Worm (Caenorhabditis elegans): Measurements from ENCODE around the gene pmk-2.

pmk-2 gene

DNA sequence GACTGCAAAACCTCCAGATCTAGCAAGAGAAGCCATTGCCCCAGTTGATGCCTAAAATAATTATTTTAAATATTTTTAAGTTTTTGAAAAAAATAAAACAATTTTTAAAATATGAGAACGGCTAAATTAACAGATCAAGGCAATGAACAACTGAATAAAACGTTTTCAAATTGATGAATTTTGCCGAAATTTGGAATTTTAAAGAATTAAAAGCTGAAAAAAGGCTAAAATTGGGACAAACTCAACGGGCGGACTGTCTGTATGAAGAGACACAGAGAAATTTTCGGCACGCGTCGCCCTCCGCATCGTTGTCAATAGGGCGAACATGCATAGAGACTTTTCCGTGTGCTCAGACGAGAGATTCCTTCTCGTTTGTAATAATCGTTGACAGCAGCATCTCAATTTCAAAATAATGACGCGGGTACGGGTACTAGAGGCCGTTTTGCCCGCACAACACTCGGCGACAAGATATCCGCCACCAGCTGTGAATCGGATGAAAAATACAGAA, 7.2 kb upstream of the pmk-2 start, which contains the start of the genes isp-1 and islo-1 (continued):
- TF ChIP-seq F16B12.6 (tag; optimal IDR thresholded peaks at IDR 0.05) = peak; percentile 24
- TF ChIP-seq nhr-19 (GFP tag; conservative IDR thresholded peaks at IDR 0.05) = no peak
- TF ChIP-seq ama-1 (optimal IDR thresholded peaks at IDR 0.05) = no peak
- TF ChIP-seq lsy-2 (tag; optimal IDR thresholded peaks at IDR 0.05) = peak; percentile 12 to 82
- TF ChIP-seq lin-13 (GFP tag; optimal IDR thresholded peaks at IDR 0.05) = peak; percentile 26
- TF ChIP-seq nhr-84 (tag; optimal IDR thresholded peaks at IDR 0.05) = no peak
- TF ChIP-seq fkh-10 (GFP tag; optimal IDR thresholded peaks at IDR 0.05) = no peak
- TF ChIP-seq egl-13 (tag; optimal IDR thresholded peaks at IDR 0.05) = no peak
- TF ChIP-seq pqm-1 (tag; optimal IDR thresholded peaks at IDR 0.05) = no peak
- TF ChIP-seq nhr-71 (tag; optimal IDR thresholded peaks at IDR 0.05) = peak; percentile 60
- no peak for TF ChIP-seq tlp-1 (tag; optimal IDR thresholded peaks at IDR 0.05)
- peak in 1 of 2 experiments; percentile 73 for TF ChIP-seq mdl-1 (tag; optimal IDR thresholded peaks at IDR 0.05)
- no peak for TF ChIP-seq vab-15 (tag; optimal IDR thresholded peaks at IDR 0.05)
- TF ChIP-seq dpl-1 (GFP tag; optimal IDR thresholded peaks at IDR 0.05) = peak; percentile 25 to 58 (median 46)
- no peak for TF ChIP-seq lin-39 (tag; optimal IDR thresholded peaks at IDR 0.05)
- no peak for TF ChIP-seq alr-1 (tag; optimal IDR thresholded peaks at IDR 0.05; ENCODE audit: borderline replicate concordance)
- no peak for TF ChIP-seq unc-86 (tag; optimal IDR thresholded peaks at IDR 0.05)
- TF ChIP-seq sup-37 (GFP tag; optimal IDR thresholded peaks at IDR 0.05) = no peak
- TF ChIP-seq blmp-1 (tag; optimal IDR thresholded peaks at IDR 0.05) = peak; percentile 36
- TF ChIP-seq efl-3 (GFP tag; optimal IDR thresholded peaks at IDR 0.05) = no peak
- TF ChIP-seq ets-5 (GFP tag; IDR thresholded peaks at IDR 0.05) = no peak
- peak; percentile 60 for TF ChIP-seq snu-23 (GFP tag; optimal IDR thresholded peaks at IDR 0.05)
- TF ChIP-seq ceh-90 (tag; optimal IDR thresholded peaks at IDR 0.05) = no peak
- no peak for TF ChIP-seq unc-98 (GFP tag; IDR thresholded peaks at IDR 0.05)
- no peak for TF ChIP-seq unc-62 (GFP tag; optimal IDR thresholded peaks at IDR 0.05)
- peak; percentile 33 for TF ChIP-seq unc-130 (tag; optimal IDR thresholded peaks at IDR 0.05)
- TF ChIP-seq elt-2 (tag; optimal IDR thresholded peaks at IDR 0.05) = no peak
- peak; percentile 50 for TF ChIP-seq nhr-85 (tag)
- TF ChIP-seq nhr-47 (tag; optimal IDR thresholded peaks at IDR 0.05) = peak; percentile 43
- TF ChIP-seq hpl-2 (GFP tag; optimal IDR thresholded peaks at IDR 0.05) = no peak
- TF ChIP-seq ztf-4 (tag; optimal IDR thresholded peaks at IDR 0.05) = no peak
- TF ChIP-seq C04F5.9 (tag; optimal IDR thresholded peaks at IDR 0.05) = no peak
- peak; percentile 63 for TF ChIP-seq nhr-77 (tag; optimal IDR thresholded peaks at IDR 0.05)
- no peak for TF ChIP-seq fkh-4 (tag; optimal IDR thresholded peaks at IDR 0.05; ENCODE audit: borderline replicate concordance)
- TF ChIP-seq ceh-88 (GFP tag; IDR thresholded peaks at IDR 0.05) = no peak
- TF ChIP-seq efl-1 (optimal IDR thresholded peaks at IDR 0.05) = peak; percentile 48 to 71
- TF ChIP-seq efl-1 (GFP tag; optimal IDR thresholded peaks at IDR 0.05 in 1 of 2) = peak in 1 of 2 experiments; percentile 61
- no peak for TF ChIP-seq pag-3 (tag; optimal IDR thresholded peaks at IDR 0.05; ENCODE audit: borderline replicate concordance, insufficient read depth)
- TF ChIP-seq aha-1 (tag; optimal IDR thresholded peaks at IDR 0.05) = no peak
- TF ChIP-seq lin-15B (tag; optimal IDR thresholded peaks at IDR 0.05) = peak; percentile 77
- TF ChIP-seq ceh-82 (tag; optimal IDR thresholded peaks at IDR 0.05) = peak in 2 of 3 experiments; percentile 28 to 75
- TF ChIP-seq nhr-90 (tag; optimal IDR thresholded peaks at IDR 0.05; ENCODE audit: poor library complexity) = no peak
- no peak for TF ChIP-seq fos-1 (tag; optimal IDR thresholded peaks at IDR 0.05)
- peak; percentile 34 for TF ChIP-seq irx-1 (tag; optimal IDR thresholded peaks at IDR 0.05)
- no peak for TF ChIP-seq C34B4.2 (tag; optimal IDR thresholded peaks at IDR 0.05)
- no peak for TF ChIP-seq zip-4 (GFP tag; optimal IDR thresholded peaks at IDR 0.05)
- TF ChIP-seq nhr-28 (tag; optimal IDR thresholded peaks at IDR 0.05) = no peak
- no peak for TF ChIP-seq nhr-12 (tag; optimal IDR thresholded peaks at IDR 0.05)
- TF ChIP-seq Y116A8C.19 (tag; optimal IDR thresholded peaks at IDR 0.05; ENCODE audit: borderline replicate concordance) = no peak

All from whole organism, L1 larva.